Worm (Caenorhabditis elegans): ENCODE measurements around the gene srw-1.

ce11 chrV:15150176-15150575 is 47.9 kb upstream of the srw-1 start:
- TF ChIP-seq ceh-16 (tag; optimal IDR thresholded peaks at IDR 0.05) (no peak), nhr-25 (tag; optimal IDR thresholded peaks at IDR 0.05) (no peak), elt-3 (tag; optimal IDR thresholded peaks at IDR 0.05) (no peak), nhr-11 (tag; optimal IDR thresholded peaks at IDR 0.05) (no peak)

Measured in whole organism, L3 larva.